Fruit fly (Drosophila melanogaster) whole organism, embryonic: ENCODE data around the gene CG46307.

ENCODE experiments used
- B-H1 ChIP-seq: fragments of 200-800 bp; sonication (Bioruptor generic); IDR thresholded peaks from 3 replicates; pipeline ENCODE4 v1.3.6; 2022; ENCODE audit warnings: missing biosample characterization, missing genetic modification characterization
- B-H2 ChIP-seq: fragments of 200-800 bp; sonication (Bioruptor generic); optimal IDR thresholded peaks from 2 replicates; lab custom pipeline; 2018; ENCODE audit warnings: missing biosample characterization, mild to moderate bottlenecking, missing genetic modification characterization
- CG10274 ChIP-seq: fragments of 200-800 bp; sonication (Bioruptor generic); optimal IDR thresholded peaks from 3 replicates; lab custom pipeline; 2017; ENCODE audit warnings: missing biosample characterization, mild to moderate bottlenecking, missing genetic modification characterization
- CG10565 ChIP-seq: fragments of 200-800 bp; sonication (Bioruptor generic); optimal IDR thresholded peaks from 3 replicates; lab custom pipeline; 2016; ENCODE audit warnings: missing biosample characterization, mild to moderate bottlenecking, missing genetic modification characterization
- CG10979 ChIP-seq: fragments of 200-800 bp; sonication (Bioruptor generic); optimal IDR thresholded peaks from 2 replicates; lab custom pipeline; 2018; ENCODE audit warnings: missing biosample characterization, mild to moderate bottlenecking, missing genetic modification characterization, moderate library complexity
- CG1233 ChIP-seq: fragments of 200-800 bp; sonication (Bioruptor generic); optimal IDR thresholded peaks from 4 replicates; lab custom pipeline; 2018; ENCODE audit warnings: missing biosample characterization, mild to moderate bottlenecking, missing genetic modification characterization
- CG12769 ChIP-seq: fragments of 200-800 bp; sonication (Bioruptor generic); optimal IDR thresholded peaks from 2 replicates; lab custom pipeline; 2019; ENCODE audit warnings: missing biosample characterization, mild to moderate bottlenecking, missing genetic modification characterization, moderate library complexity
- CG13287 ChIP-seq: fragments of 200-800 bp; sonication (Bioruptor generic); IDR thresholded peaks from 2 replicates; pipeline ENCODE4 v1.3.6; 2022; ENCODE audit warnings: missing biosample characterization, missing genetic modification characterization; ENCODE audit not compliant: partially characterized antibody
- CG1602 ChIP-seq: fragments of 200-800 bp; sonication (Bioruptor generic); optimal IDR thresholded peaks from 3 replicates; lab custom pipeline; 2016; ENCODE audit warnings: missing biosample characterization, missing genetic modification characterization
- CG16813 ChIP-seq: fragments of 200-800 bp; sonication (Bioruptor generic); IDR thresholded peaks from 3 replicates; pipeline ENCODE4 v1.3.6; 2022; ENCODE audit warnings: missing biosample characterization, missing genetic modification characterization; ENCODE audit not compliant: partially characterized antibody
- CG17328 ChIP-seq: fragments of 200-800 bp; sonication (Bioruptor generic); IDR thresholded peaks from 2 replicates; pipeline ENCODE4 v1.3.6; 2022; ENCODE audit warnings: missing biosample characterization, missing genetic modification characterization
- CG17612 ChIP-seq: fragments of 200-800 bp; sonication (Bioruptor generic); IDR thresholded peaks from 2 replicates; pipeline ENCODE4 v1.3.6; 2022; ENCODE audit warnings: missing biosample characterization, missing genetic modification characterization
- CG17912 ChIP-seq: fragments of 200-800 bp; sonication (Bioruptor generic); optimal IDR thresholded peaks from 2 replicates; lab custom pipeline; 2018; ENCODE audit warnings: missing biosample characterization, mild to moderate bottlenecking, missing genetic modification characterization
- CG18764 ChIP-seq: fragments of 200-800 bp; sonication (Bioruptor generic); optimal IDR thresholded peaks from 3 replicates; lab custom pipeline; 2016; ENCODE audit warnings: missing biosample characterization, missing genetic modification characterization
- CG31441 ChIP-seq: fragments of 200-800 bp; sonication (Bioruptor generic); IDR thresholded peaks from 2 replicates; pipeline ENCODE4 v1.3.6; 2022; ENCODE audit warnings: missing biosample characterization, missing genetic modification characterization
- CG34376 ChIP-seq: fragments of 200-800 bp; sonication (Bioruptor generic); optimal IDR thresholded peaks from 2 replicates; lab custom pipeline; 2018; ENCODE audit warnings: missing biosample characterization, mild to moderate bottlenecking, missing genetic modification characterization
- CG3995 ChIP-seq: fragments of 200-800 bp; sonication (Bioruptor generic); optimal IDR thresholded peaks from 3 replicates; lab custom pipeline; 2016; ENCODE audit warnings: missing biosample characterization, missing genetic modification characterization
- CG4360 ChIP-seq: fragments of 200-800 bp; sonication (Bioruptor generic); IDR thresholded peaks from 2 replicates; pipeline ENCODE4 v1.3.6; 2022; ENCODE audit warnings: missing biosample characterization, missing genetic modification characterization
- CG6683 ChIP-seq: fragments of 200-800 bp; sonication (Bioruptor generic); optimal IDR thresholded peaks from 2 replicates; lab custom pipeline; 2017; ENCODE audit warnings: missing biosample characterization, mild to moderate bottlenecking, missing genetic modification characterization, missing genetic modification reagents
- CG7271 ChIP-seq: fragments of 200-800 bp; sonication (Bioruptor generic); optimal IDR thresholded peaks from 2 replicates; lab custom pipeline; 2018; ENCODE audit warnings: missing biosample characterization, mild to moderate bottlenecking, missing genetic modification characterization, moderate library complexity
- Chrac-16 ChIP-seq: fragments of 200-800 bp; sonication (Bioruptor generic); optimal IDR thresholded peaks from 3 replicates; lab custom pipeline; 2016; ENCODE audit warnings: missing biosample characterization, missing genetic modification characterization
- CoRest ChIP-seq: fragments of 200-800 bp; sonication (Bioruptor generic); optimal IDR thresholded peaks from 3 replicates; lab custom pipeline; 2018; ENCODE audit warnings: missing biosample characterization, mild to moderate bottlenecking, missing genetic modification characterization, moderate library complexity
- Dek ChIP-seq: fragments of 200-800 bp; sonication (Bioruptor generic); optimal IDR thresholded peaks from 3 replicates; lab custom pipeline; 2019; ENCODE audit warnings: missing biosample characterization, mild to moderate bottlenecking, missing genetic modification characterization, moderate library complexity
- Doc3 ChIP-seq: fragments of 200-800 bp; sonication (Bioruptor generic); IDR thresholded peaks from 3 replicates; pipeline ENCODE4 v1.3.6; 2022; ENCODE audit warnings: missing biosample characterization, missing genetic modification characterization; ENCODE audit not compliant: partially characterized antibody
- Gug ChIP-seq: fragments of 200-800 bp; sonication (Bioruptor generic); IDR thresholded peaks from 4 replicates; pipeline ENCODE4 v1.3.6; 2022; ENCODE audit warnings: missing biosample characterization, missing genetic modification characterization
- Hr78 ChIP-seq, 2 experiments: fragments of 200-800 bp in 1 of 2; fragments of >200 bp in 1 of 2; sonication (Bioruptor generic) in 1 of 2; optimal IDR thresholded peaks; 2 replicates each; lab custom pipeline; 2017 to 2019; ENCODE audit warnings: missing biosample characterization in 2 of 2, missing genetic modification characterization in 2 of 2, mild to moderate bottlenecking in 1 of 2, moderate library complexity in 1 of 2
- Lhr ChIP-seq: fragments of 200-800 bp; sonication (Bioruptor generic); optimal IDR thresholded peaks from 3 replicates; lab custom pipeline; 2017; ENCODE audit warnings: mild to moderate bottlenecking, missing biosample characterization, missing genetic modification reagents, missing genetic modification characterization
- Optix ChIP-seq: fragments of 200-800 bp; sonication (Bioruptor generic); IDR thresholded peaks from 3 replicates; pipeline ENCODE4 v1.3.6; 2022; ENCODE audit warnings: missing biosample characterization, missing genetic modification characterization
- Tbp ChIP-seq: fragments of >200 bp; optimal IDR thresholded peaks from 2 replicates; lab custom pipeline; 2018; ENCODE audit warnings: missing biosample characterization, missing genetic modification characterization
- YL-1 ChIP-seq: fragments of 200-800 bp; sonication (Bioruptor generic); optimal IDR thresholded peaks from 3 replicates; lab custom pipeline; 2017; ENCODE audit warnings: missing biosample characterization, mild to moderate bottlenecking, missing genetic modification characterization
- cas ChIP-seq: fragments of 200-800 bp; sonication (Bioruptor generic); IDR thresholded peaks from 2 replicates; pipeline ENCODE4 v1.3.6; 2022; ENCODE audit warnings: missing biosample characterization, missing genetic modification characterization
- cato ChIP-seq: fragments of 200-800 bp; sonication (Bioruptor generic); optimal IDR thresholded peaks from 2 replicates; lab custom pipeline; 2016; ENCODE audit warnings: missing biosample characterization, missing genetic modification characterization, borderline replicate concordance
- eyg ChIP-seq: fragments of 200-800 bp; sonication (Bioruptor generic); optimal IDR thresholded peaks from 3 replicates; lab custom pipeline; 2016; ENCODE audit warnings: missing biosample characterization, missing genetic modification characterization
- grn ChIP-seq: fragments of 200-800 bp; sonication (Bioruptor generic); optimal IDR thresholded peaks from 3 replicates; lab custom pipeline; 2017; ENCODE audit warnings: missing biosample characterization, missing genetic modification characterization
- gt ChIP-seq: fragments of 200-800 bp; sonication (Bioruptor generic); IDR thresholded peaks from 2 replicates; pipeline ENCODE4 v1.3.6; 2022; ENCODE audit warnings: missing biosample characterization, missing genetic modification characterization
- her ChIP-seq: fragments of 200-800 bp; sonication (Bioruptor generic); optimal IDR thresholded peaks from 2 replicates; lab custom pipeline; 2016; ENCODE audit warnings: missing biosample characterization, missing genetic modification characterization
- hth ChIP-seq: fragments of >200 bp; optimal IDR thresholded peaks from 2 replicates; lab custom pipeline; 2017; ENCODE audit warnings: inconsistent platforms
- kah ChIP-seq: fragments of 200-800 bp; sonication (Bioruptor generic); optimal IDR thresholded peaks from 2 replicates; lab custom pipeline; 2018; ENCODE audit warnings: missing biosample characterization, mild to moderate bottlenecking, missing genetic modification characterization
- lov ChIP-seq, 2 experiments: fragments of 200-800 bp in 1 of 2; fragments of >200 bp in 1 of 2; sonication (Bioruptor generic) in 1 of 2; IDR thresholded peaks in 1 of 2; optimal IDR thresholded peaks in 1 of 2; 2 replicates in 1 of 2; 3 replicates in 1 of 2; pipeline versions ENCODE4 v1.3.6 to Lab custom; 2017 to 2022; ENCODE audit warnings: missing biosample characterization in 1 of 2, missing genetic modification characterization in 1 of 2
- mirr ChIP-seq: fragments of 200-800 bp; sonication (Bioruptor generic); optimal IDR thresholded peaks from 3 replicates; lab custom pipeline; 2018; ENCODE audit warnings: missing biosample characterization, mild to moderate bottlenecking, missing genetic modification characterization
- mld ChIP-seq: fragments of 200-800 bp; sonication (Bioruptor generic); IDR thresholded peaks from 3 replicates; pipeline ENCODE4 v1.3.6; 2022; ENCODE audit warnings: missing biosample characterization, missing genetic modification characterization; ENCODE audit not compliant: partially characterized antibody
- pzg ChIP-seq: fragments of 200-800 bp; sonication (Bioruptor generic); optimal IDR thresholded peaks from 3 replicates; lab custom pipeline; 2018; ENCODE audit warnings: missing biosample characterization, mild to moderate bottlenecking, missing genetic modification characterization, moderate library complexity
- scrt ChIP-seq: fragments of 200-800 bp; sonication (Bioruptor generic); optimal IDR thresholded peaks from 2 replicates; lab custom pipeline; 2018; ENCODE audit warnings: missing biosample characterization, mild to moderate bottlenecking, missing genetic modification characterization, moderate library complexity
- sim ChIP-seq: fragments of 200-800 bp; sonication (Bioruptor generic); IDR thresholded peaks from 2 replicates; pipeline ENCODE4 v1.3.6; 2022; ENCODE audit warnings: missing biosample characterization, missing genetic modification characterization
- sima ChIP-seq: fragments of 200-800 bp; sonication (Bioruptor generic); optimal IDR thresholded peaks from 2 replicates; lab custom pipeline; 2016; ENCODE audit warnings: missing biosample characterization, missing genetic modification characterization
- tna ChIP-seq: fragments of 200-800 bp; sonication (Bioruptor generic); IDR thresholded peaks from 2 replicates; pipeline ENCODE4 v1.3.6; 2022; ENCODE audit warnings: missing biosample characterization, missing genetic modification characterization; ENCODE audit not compliant: partially characterized antibody
- twi ChIP-seq: fragments of 200-800 bp; optimal IDR thresholded peaks from 2 replicates; lab custom pipeline; 2019; ENCODE audit warnings: missing biosample characterization, mild to moderate bottlenecking, missing genetic modification characterization, moderate library complexity
- unc-4 ChIP-seq: fragments of 200-800 bp; sonication (Bioruptor generic); IDR thresholded peaks from 2 replicates; pipeline ENCODE4 v1.3.6; 2022; ENCODE audit warnings: missing biosample characterization, missing genetic modification characterization; ENCODE audit not compliant: partially characterized antibody
- vfl ChIP-seq: fragments of 200-800 bp; sonication (Bioruptor generic); optimal IDR thresholded peaks from 2 replicates; lab custom pipeline; 2016; ENCODE audit warnings: missing biosample characterization, missing genetic modification characterization

CG46307 gene

DNA sequence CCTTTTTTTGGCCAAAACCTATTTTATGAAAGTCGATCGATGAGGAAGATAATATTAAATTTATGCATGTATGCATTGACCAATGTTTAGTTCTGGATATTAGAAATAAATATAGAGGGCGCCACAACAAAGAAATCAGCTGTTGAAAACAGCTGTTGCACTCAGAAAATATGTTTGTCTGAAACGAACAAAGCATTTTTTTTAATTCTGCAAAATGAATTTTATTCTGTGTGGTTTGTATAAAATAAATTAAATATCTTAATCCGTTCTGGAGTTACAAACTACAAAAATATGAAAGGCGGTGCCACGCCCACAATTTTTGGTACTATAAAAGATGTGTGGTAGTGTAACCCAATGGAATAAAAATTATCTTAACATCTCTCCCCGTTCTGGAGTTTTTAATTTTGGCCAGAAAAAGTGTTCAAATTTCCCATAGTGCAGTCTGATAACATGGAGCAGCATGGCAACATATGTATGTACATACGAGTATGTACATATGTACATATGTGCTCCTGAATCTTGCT lies 4.5 kb downstream of the CG46307 start (continued):
- TF ChIP-seq CG10565 (GFP tag; lab: Kevin White, UChicago) (no peak), CG31441 (GFP tag; lab: Robert Waterston, UW) (peak; percentile 49), cato (peak; percentile 48), YL-1 (GFP tag; lab: Kevin White, UChicago) (no peak), pzg (GFP tag; lab: Kevin White, UChicago) (no peak), CoRest (peak; percentile 75), CG6683 (GFP tag; lab: Kevin White, UChicago) (no peak), CG13287 (GFP tag; lab: Robert Waterston, UW) (no peak), vfl (GFP tag; lab: Kevin White, UChicago) (peak; percentile 57), CG10979 (tag; lab: Kevin White, UChicago) (peak; percentile 66), CG7271 (tag; lab: Kevin White, UChicago) (no peak), CG12769 (tag; lab: Kevin White, UChicago) (no peak), CG17912 (GFP tag; lab: Kevin White, UChicago) (no peak), CG3995 (GFP tag; lab: Kevin White, UChicago) (no peak), sim (GFP tag; lab: Robert Waterston, UW) (0 out of 2 replicates have a peak, but pooled peaks have one; percentile 37), twi (tag; lab: Kevin White, UChicago) (peak; percentile 86), mld (no peak), B-H2 (GFP tag; lab: Kevin White, UChicago) (no peak), lov (optimal IDR thresholded peaks at IDR 0.05; lab: Kevin White, UChicago) (no peak), lov (GFP tag; IDR thresholded peaks at IDR 0.05; lab: Robert Waterston, UW) (peak; percentile 7; the same call in 1 of the 3 replicates), Hr78 (GFP tag; optimal IDR thresholded peaks at IDR 0.05; lab: Kevin White, UChicago) (peak in 1 of 2 experiments; percentile 19), CG1233 (GFP tag; lab: Kevin White, UChicago) (peak; percentile 34), scrt (peak; percentile 12), B-H1 (peak; percentile 37; the same call in 2 of the 3 replicates), CG34376 (GFP tag; lab: Kevin White, UChicago) (no peak), mirr (GFP tag; lab: Kevin White, UChicago) (no peak), Optix (GFP tag; lab: Robert Waterston, UW) (no peak), CG18764 (GFP tag; lab: Kevin White, UChicago) (peak; percentile 16), eyg (GFP tag; lab: Kevin White, UChicago) (peak; percentile 8), her (no peak), Chrac-16 (GFP tag; lab: Kevin White, UChicago) (peak; percentile 33), CG10274 (GFP tag; lab: Kevin White, UChicago) (no peak), gt (GFP tag; lab: Robert Waterston, UW) (no peak), Gug (GFP tag; lab: Robert Waterston, UW) (no peak), CG4360 (GFP tag; lab: Robert Waterston, UW) (no peak), sima (GFP tag; lab: Kevin White, UChicago) (no peak), Dek (tag; lab: Kevin White, UChicago) (no peak), unc-4 (GFP tag; lab: Robert Waterston, UW) (no peak), CG16813 (no peak), CG17612 (GFP tag; lab: Robert Waterston, UW) (no peak), hth (lab: Kevin White, UChicago) (no peak), tna (GFP tag; lab: Robert Waterston, UW) (no peak), CG17328 (GFP tag; lab: Robert Waterston, UW) (peak; percentile 43; the same call in 1 of the 2 replicates), grn (peak; percentile 27), Doc3 (no peak), Lhr (GFP tag; lab: Kevin White, UChicago) (peak; percentile 36), Tbp (GFP tag; lab: Kevin White, UChicago) (no peak), CG1602 (GFP tag; lab: Kevin White, UChicago) (peak; percentile 33), kah (GFP tag; lab: Kevin White, UChicago) (no peak), cas (GFP tag; lab: Robert Waterston, UW) (no peak)
